Worm (Caenorhabditis elegans): ENCODE data around the gene fbxb-107.

Gene fbxb-107

ce11 chrII:2741405-2741804 is 17.2 kb upstream of the fbxb-107 start:
- TF ChIP-seq lin-39 (tag; optimal IDR thresholded peaks at IDR 0.05) (no peak), nhr-42 (GFP tag; IDR thresholded peaks at IDR 0.05) (no peak), egl-43 (GFP tag; IDR thresholded peaks at IDR 0.05) (no peak), ama-1 (optimal IDR thresholded peaks at IDR 0.05) (no peak), duxl-1 (tag; optimal IDR thresholded peaks at IDR 0.05; ENCODE audit: poor library complexity) (no peak), set-16 (GFP tag; IDR thresholded peaks at IDR 0.05) (peak; percentile 96), T20F7.1 (GFP tag; optimal IDR thresholded peaks at IDR 0.05) (no peak), pqm-1 (tag; optimal IDR thresholded peaks at IDR 0.05) (no peak), spr-3 (GFP tag; optimal IDR thresholded peaks at IDR 0.05) (no peak), aha-1 (tag) (peak; percentile 16), zip-2 (tag; optimal IDR thresholded peaks at IDR 0.05) (no peak), php-3 (GFP tag; IDR thresholded peaks at IDR 0.05) (no peak), saeg-2 (GFP tag; IDR thresholded peaks at IDR 0.05) (0 out of 2 replicates have a peak, but pooled peaks have one; percentile 24), nhr-77 (tag; optimal IDR thresholded peaks at IDR 0.05) (no peak), nhr-11 (tag; optimal IDR thresholded peaks at IDR 0.05) (no peak), aly-2 (tag; optimal IDR thresholded peaks at IDR 0.05) (no peak), ceh-20 (GFP tag; IDR thresholded peaks at IDR 0.05) (no peak), lin-38 (GFP tag; IDR thresholded peaks at IDR 0.05) (no peak), cey-2 (tag; optimal IDR thresholded peaks at IDR 0.05; ENCODE audit: borderline replicate concordance, insufficient read depth) (no peak)

ce11 chrII:2742251-2742650 is 16.3 kb upstream of the fbxb-107 start, which contains the start of gene T05A8.7:
Gene T05A8.7, minus strand, starts transcription at chrII:2742351.
- no peak for TF ChIP-seq zag-1 (tag; optimal IDR thresholded peaks at IDR 0.05)
- peak in 1 of 2 experiments; percentile 51 for TF ChIP-seq unc-62 (GFP tag; optimal IDR thresholded peaks at IDR 0.05 in 1 of 2)
- TF ChIP-seq unc-62 (tag; optimal IDR thresholded peaks at IDR 0.05), result no peak
- no peak for TF ChIP-seq nhr-10 (tag; optimal IDR thresholded peaks at IDR 0.05)

ce11 chrII:2747956-2748621 is 10.5 kb upstream of the fbxb-107 start:
- TF ChIP-seq attf-4 (tag; optimal IDR thresholded peaks at IDR 0.05) (no peak), ceh-44 (GFP tag; IDR thresholded peaks at IDR 0.05) (no peak), ceh-32 (tag; optimal IDR thresholded peaks at IDR 0.05; ENCODE audit: poor library complexity) (no peak), rbr-2 (tag; optimal IDR thresholded peaks at IDR 0.05) (peak; percentile 73), dmd-8 (GFP tag; IDR thresholded peaks at IDR 0.05) (no peak), nhr-25 (tag; optimal IDR thresholded peaks at IDR 0.05; ENCODE audit: borderline replicate concordance, insufficient read depth) (no peak), T20F7.1 (GFP tag; optimal IDR thresholded peaks at IDR 0.05) (no peak), nhr-77 (tag; optimal IDR thresholded peaks at IDR 0.05) (no peak), dmd-9 (GFP tag; IDR thresholded peaks at IDR 0.05) (no peak), Y75B8A.6 (GFP tag; IDR thresholded peaks at IDR 0.05) (no peak), fkh-10 (GFP tag; optimal IDR thresholded peaks at IDR 0.05) (peak; percentile 75), cey-2 (tag; optimal IDR thresholded peaks at IDR 0.05; ENCODE audit: borderline replicate concordance, insufficient read depth) (no peak), hlh-30 (tag; optimal IDR thresholded peaks at IDR 0.05; ENCODE audit: insufficient read depth) (no peak), hif-1 (tag; optimal IDR thresholded peaks at IDR 0.05) (peak in 1 of 2 experiments; percentile 33), zip-2 (tag; optimal IDR thresholded peaks at IDR 0.05) (no peak), lsy-2 (tag; optimal IDR thresholded peaks at IDR 0.05) (peak in 1 of 2 experiments; percentile 58), ceh-28 (tag; optimal IDR thresholded peaks at IDR 0.05) (no peak), mes-2 (tag; optimal IDR thresholded peaks at IDR 0.05; ENCODE audit: poor library complexity, severe bottlenecking) (no peak), ZK337.2 (GFP tag; IDR thresholded peaks at IDR 0.05) (no peak), nhr-42 (GFP tag; IDR thresholded peaks at IDR 0.05) (no peak), vab-7 (GFP tag; IDR thresholded peaks at IDR 0.05) (no peak), dpl-1 (GFP tag; optimal IDR thresholded peaks at IDR 0.05) (peak; percentile 5), F37D6.2 (tag; optimal IDR thresholded peaks at IDR 0.05) (peak; percentile 67), mdl-1 (tag; optimal IDR thresholded peaks at IDR 0.05) (peak in 1 of 2 experiments; percentile 14), gei-8 (GFP tag; optimal IDR thresholded peaks at IDR 0.05) (no peak), nhr-11 (tag; optimal IDR thresholded peaks at IDR 0.05) (peak; percentile 47), unc-62 (GFP tag; optimal IDR thresholded peaks at IDR 0.05 in 1 of 2) (peak in 1 of 2 experiments; percentile 99), unc-62 (tag; optimal IDR thresholded peaks at IDR 0.05) (no peak), zfp-3 (GFP tag; conservative IDR thresholded peaks at IDR 0.05) (no peak), unc-130 (GFP tag; optimal IDR thresholded peaks at IDR 0.05) (no peak), lin-13 (GFP tag; optimal IDR thresholded peaks at IDR 0.05) (no peak)
